Worm (Caenorhabditis elegans) whole organism, dauer: ENCODE measurements around the gene srh-82.

ENCODE experiments used
- unc-62 ChIP-seq: sonication (generic microtip); optimal IDR thresholded peaks from 2 replicates; lab custom pipeline; 2017; ENCODE audit warnings: missing biosample characterization, missing genetic modification reagents, missing genetic modification characterization

The srh-82 gene

ce11 chrV:145694-146093 lies 800 bp downstream of the srh-82 start:
- no peak for TF ChIP-seq unc-62 (GFP tag; lab: Kevin White, UChicago)

ce11 chrV:150059-150458 lies 5.2 kb downstream of the srh-82 start:
- no peak for TF ChIP-seq unc-62 (GFP tag; lab: Kevin White, UChicago)

- no peak for TF ChIP-seq unc-62 (GFP tag; lab: Kevin White, UChicago)
Measured at ce11 chrV:151310-151709, 6.4 kb downstream of the srh-82 start, which contains the start of gene W03F9.4. TSS of gene W03F9.4 (minus strand) at chrV:151388.

- no peak for TF ChIP-seq unc-62 (GFP tag; lab: Kevin White, UChicago)
Measured at ce11 chrV:152156-152555, 7.3 kb downstream of the srh-82 start.

ce11 chrV:153867-154266 lies 9.0 kb downstream of the srh-82 start:
- no peak for TF ChIP-seq unc-62 (GFP tag; lab: Kevin White, UChicago)

- no peak for TF ChIP-seq unc-62 (GFP tag; lab: Kevin White, UChicago)
Measured at ce11 chrV:155215-155614, 10.3 kb downstream of the srh-82 start.

- no peak for TF ChIP-seq unc-62 (GFP tag; lab: Kevin White, UChicago)
Measured at ce11 chrV:156044-156869, 11.4 kb downstream of the srh-82 start, which contains the start of gene ttb-1. TSS of gene ttb-1 (plus strand) at chrV:156819.

ce11 chrV:166687-167086 lies 21.8 kb downstream of the srh-82 start, which contains the start of gene Y108G3AL.2:
TSS of gene Y108G3AL.2 (plus strand) at chrV:166987.
- no peak for TF ChIP-seq unc-62 (GFP tag; lab: Kevin White, UChicago)

- TF ChIP-seq unc-62 (GFP tag; lab: Kevin White, UChicago): no peak
Measured at ce11 chrV:172110-172509, 27.2 kb downstream of the srh-82 start, which contains the start of gene cfap-36. TSS of gene cfap-36 (minus strand) at chrV:172210.

- TF ChIP-seq unc-62 (GFP tag; lab: Kevin White, UChicago): no peak
Measured at ce11 chrV:173437-173836, 28.5 kb downstream of the srh-82 start.

- TF ChIP-seq unc-62 (GFP tag; lab: Kevin White, UChicago): no peak
Measured at ce11 chrV:174520-174919, 29.6 kb downstream of the srh-82 start.

- TF ChIP-seq unc-62 (GFP tag; lab: Kevin White, UChicago): no peak
Measured at ce11 chrV:176870-177467, 32.1 kb downstream of the srh-82 start, which contains the start of gene cul-3. TSS of gene cul-3 (plus strand) at chrV:177417.

ce11 chrV:185124-185523 lies 40.2 kb downstream of the srh-82 start:
- no peak for TF ChIP-seq unc-62 (GFP tag; lab: Kevin White, UChicago)

ce11 chrV:185694-186217 lies 40.9 kb downstream of the srh-82 start, which contains the start of gene arid-1:
TSS of gene arid-1 (plus strand) at chrV:186167.
- no peak for TF ChIP-seq unc-62 (GFP tag; lab: Kevin White, UChicago)

ce11 chrV:189436-189835 lies 44.5 kb downstream of the srh-82 start:
- TF ChIP-seq unc-62 (GFP tag; lab: Kevin White, UChicago): no peak

ce11 chrV:194760-195159 lies 49.9 kb downstream of the srh-82 start:
- TF ChIP-seq unc-62 (GFP tag; lab: Kevin White, UChicago): no peak
